Worm (Caenorhabditis elegans): ENCODE measurements around the gene C05D12.4.

DNA sequence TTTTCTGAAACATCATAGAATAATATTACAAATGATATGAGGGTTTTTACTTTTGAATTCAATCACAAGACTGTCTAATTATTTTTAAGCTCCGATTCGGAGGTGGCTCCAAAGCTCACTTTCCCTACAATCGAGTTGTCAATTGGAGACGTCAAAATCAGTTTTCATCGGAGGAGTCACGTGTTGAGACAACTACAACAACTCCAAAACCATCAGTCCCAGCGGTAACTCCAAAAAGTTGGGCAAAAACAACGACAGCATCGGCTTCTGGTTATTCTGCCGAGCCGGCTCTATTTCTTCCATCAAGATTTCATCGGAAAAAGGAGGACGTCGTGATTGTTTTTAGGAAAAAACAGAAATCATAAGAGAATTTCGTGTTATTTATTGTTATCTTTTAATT is 47.6 kb upstream of the C05D12.4 start:
- TF ChIP-seq dao-5 (tag; optimal IDR thresholded peaks at IDR 0.05) (no peak), him-1 (tag; optimal IDR thresholded peaks at IDR 0.05) (no peak), W03F9.2 (tag; optimal IDR thresholded peaks at IDR 0.05) (no peak)
